Fruit fly (Drosophila melanogaster) whole organism, embryonic: ENCODE results near the gene CG15365.

ENCODE experiments used
- Antp ChIP-seq: fragments of 200-800 bp; sonication (Bioruptor generic); optimal IDR thresholded peaks from 3 replicates; lab custom pipeline; 2016; ENCODE audit warnings: missing biosample characterization, missing genetic modification characterization
- Blimp-1 ChIP-seq: fragments of 200-800 bp; sonication (Bioruptor generic); optimal IDR thresholded peaks from 3 replicates; lab custom pipeline; 2018; ENCODE audit warnings: missing biosample characterization, missing genetic modification characterization, mild to moderate bottlenecking, moderate library complexity, missing genetic modification reagents
- CG10366 ChIP-seq: fragments of 200-800 bp; sonication (Bioruptor generic); IDR thresholded peaks from 2 replicates; pipeline ENCODE4 v1.3.6; 2022; ENCODE audit warnings: missing biosample characterization, missing genetic modification characterization
- CG11695 ChIP-seq: fragments of 200-800 bp; sonication (Bioruptor generic); IDR thresholded peaks from 3 replicates; pipeline ENCODE4 v1.3.6; 2022; ENCODE audit warnings: missing biosample characterization, missing genetic modification characterization
- CG12104 ChIP-seq: fragments of 200-800 bp; sonication (Bioruptor generic); optimal IDR thresholded peaks from 3 replicates; lab custom pipeline; 2016; ENCODE audit warnings: missing biosample characterization, missing genetic modification characterization
- CG16779 ChIP-seq: fragments of 200-800 bp; sonication (Bioruptor generic); IDR thresholded peaks from 2 replicates; pipeline ENCODE4 v1.3.6; 2022; ENCODE audit warnings: missing biosample characterization, missing genetic modification characterization
- CG16813 ChIP-seq: fragments of 200-800 bp; sonication (Bioruptor generic); IDR thresholded peaks from 3 replicates; pipeline ENCODE4 v1.3.6; 2022; ENCODE audit warnings: missing biosample characterization, missing genetic modification characterization; ENCODE audit not compliant: partially characterized antibody
- CG16815 ChIP-seq: fragments of 200-800 bp; sonication (Bioruptor generic); optimal IDR thresholded peaks from 3 replicates; lab custom pipeline; 2017; ENCODE audit warnings: missing biosample characterization, mild to moderate bottlenecking, missing genetic modification characterization
- CG17359 ChIP-seq: fragments of 200-800 bp; sonication (Bioruptor generic); optimal IDR thresholded peaks from 3 replicates; lab custom pipeline; 2018; ENCODE audit warnings: missing biosample characterization, mild to moderate bottlenecking, missing genetic modification characterization, moderate library complexity
- CG17385 ChIP-seq: fragments of 200-800 bp; sonication (Bioruptor generic); optimal IDR thresholded peaks from 3 replicates; lab custom pipeline; 2018; ENCODE audit warnings: missing biosample characterization, mild to moderate bottlenecking, missing genetic modification characterization
- CG17829 ChIP-seq: fragments of 200-800 bp; optimal IDR thresholded peaks from 2 replicates; lab custom pipeline; 2019; ENCODE audit warnings: missing biosample characterization, mild to moderate bottlenecking, missing genetic modification characterization, moderate library complexity
- CG30020 ChIP-seq: fragments of 200-800 bp; optimal IDR thresholded peaks from 2 replicates; lab custom pipeline; 2019; ENCODE audit warnings: missing biosample characterization, mild to moderate bottlenecking, missing genetic modification characterization, moderate library complexity
- CG30403 ChIP-seq: fragments of 200-800 bp; sonication (Bioruptor generic); optimal IDR thresholded peaks from 3 replicates; lab custom pipeline; 2016; ENCODE audit warnings: missing biosample characterization, missing genetic modification characterization
- CG30431 ChIP-seq: fragments of 200-800 bp; sonication (Bioruptor generic); optimal IDR thresholded peaks from 2 replicates; lab custom pipeline; 2017; ENCODE audit warnings: missing biosample characterization, missing genetic modification characterization
- CG3065 ChIP-seq: fragments of 200-800 bp; sonication (Bioruptor generic); optimal IDR thresholded peaks from 2 replicates; lab custom pipeline; 2016; ENCODE audit warnings: missing biosample characterization, missing genetic modification characterization
- CG3163 ChIP-seq: fragments of 200-800 bp; sonication (Bioruptor generic); optimal IDR thresholded peaks from 3 replicates; lab custom pipeline; 2016; ENCODE audit warnings: missing biosample characterization, missing genetic modification characterization
- CG8765 ChIP-seq: fragments of 200-800 bp; sonication (Bioruptor generic); IDR thresholded peaks from 2 replicates; pipeline ENCODE4 v1.3.6; 2022; ENCODE audit warnings: missing biosample characterization, missing genetic modification characterization
- CG9609 ChIP-seq: fragments of 200-800 bp; sonication (Bioruptor generic); optimal IDR thresholded peaks from 3 replicates; lab custom pipeline; 2016; ENCODE audit warnings: missing biosample characterization, missing genetic modification characterization
- CG9727 ChIP-seq: fragments of 200-800 bp; sonication (Bioruptor generic); optimal IDR thresholded peaks from 3 replicates; lab custom pipeline; 2017; ENCODE audit warnings: missing biosample characterization, mild to moderate bottlenecking, missing genetic modification characterization
- Doc3 ChIP-seq: fragments of 200-800 bp; sonication (Bioruptor generic); IDR thresholded peaks from 3 replicates; pipeline ENCODE4 v1.3.6; 2022; ENCODE audit warnings: missing biosample characterization, missing genetic modification characterization; ENCODE audit not compliant: partially characterized antibody
- E2f1 ChIP-seq: fragments of 200-800 bp; sonication (Bioruptor generic); IDR thresholded peaks from 2 replicates; pipeline ENCODE4 v1.3.6; 2022; ENCODE audit warnings: missing biosample characterization, missing genetic modification characterization
- GATAe ChIP-seq: fragments of 200-800 bp; sonication (Bioruptor generic); conservative IDR thresholded peaks from 2 replicates; pipeline ENCODE4 v1.3.6; 2022; ENCODE audit warnings: missing biosample characterization, missing genetic modification characterization
- HLH54F ChIP-seq: fragments of 200-800 bp; sonication (Bioruptor generic); optimal IDR thresholded peaks from 3 replicates; lab custom pipeline; 2016; ENCODE audit warnings: missing biosample characterization, missing genetic modification characterization
- Hey ChIP-seq: fragments of 200-800 bp; sonication (Bioruptor generic); optimal IDR thresholded peaks from 3 replicates; lab custom pipeline; 2018; ENCODE audit warnings: missing biosample characterization, mild to moderate bottlenecking, missing genetic modification characterization
- HmgZ ChIP-seq: fragments of 200-800 bp; sonication (Bioruptor generic); optimal IDR thresholded peaks from 2 replicates; lab custom pipeline; 2018; ENCODE audit warnings: missing biosample characterization, mild to moderate bottlenecking, missing genetic modification characterization
- Mes4 ChIP-seq: fragments of 200-800 bp; sonication (Bioruptor generic); optimal IDR thresholded peaks from 2 replicates; lab custom pipeline; 2016; ENCODE audit warnings: missing biosample characterization, missing genetic modification characterization
- NFAT ChIP-seq: fragments of 200-800 bp; sonication (Bioruptor generic); IDR thresholded peaks from 2 replicates; pipeline ENCODE4 v1.3.6; 2022; ENCODE audit warnings: missing biosample characterization, missing genetic modification characterization
- Scr ChIP-seq: fragments of 200-800 bp; sonication (Bioruptor generic); IDR thresholded peaks from 2 replicates; pipeline ENCODE4 v1.3.6; 2022; ENCODE audit warnings: missing biosample characterization, missing genetic modification characterization; ENCODE audit not compliant: partially characterized antibody
- Usf ChIP-seq: fragments of 200-800 bp; sonication (Bioruptor generic); optimal IDR thresholded peaks from 2 replicates; lab custom pipeline; 2017; ENCODE audit warnings: missing genotype, missing biosample characterization, missing genetic modification characterization
- ab ChIP-seq: fragments of 200-800 bp; sonication (Bioruptor generic); optimal IDR thresholded peaks from 2 replicates; lab custom pipeline; 2016; ENCODE audit warnings: missing biosample characterization, missing genetic modification characterization
- ato ChIP-seq: fragments of 200-800 bp; sonication (Bioruptor generic); IDR thresholded peaks from 2 replicates; pipeline ENCODE4 v1.3.6; 2022; ENCODE audit warnings: missing biosample characterization, missing genetic modification characterization; ENCODE audit not compliant: partially characterized antibody
- chinmo ChIP-seq: fragments of 200-800 bp; sonication (Bioruptor generic); IDR thresholded peaks from 4 replicates; pipeline ENCODE4 v1.3.6; 2022; ENCODE audit warnings: missing biosample characterization, missing genetic modification characterization; ENCODE audit not compliant: partially characterized antibody
- ci ChIP-seq: fragments of 200-800 bp; sonication (Bioruptor generic); IDR thresholded peaks from 3 replicates; pipeline ENCODE4 v1.3.6; 2022; ENCODE audit warnings: missing biosample characterization, missing genetic modification characterization
- dan ChIP-seq: fragments of 200-800 bp; sonication (Bioruptor generic); IDR thresholded peaks from 2 replicates; pipeline ENCODE4 v1.3.6; 2022; ENCODE audit warnings: missing biosample characterization, missing genetic modification characterization
- dati ChIP-seq: fragments of 200-800 bp; sonication (Bioruptor generic); IDR thresholded peaks from 2 replicates; pipeline ENCODE4 v1.3.6; 2022; ENCODE audit warnings: missing biosample characterization, missing genetic modification characterization
- ewg ChIP-seq: fragments of 200-800 bp; sonication (Bioruptor generic); optimal IDR thresholded peaks from 3 replicates; lab custom pipeline; 2017; ENCODE audit warnings: mild to moderate bottlenecking, missing biosample characterization, missing genetic modification reagents, missing genetic modification characterization
- gcm2 ChIP-seq: fragments of 200-800 bp; sonication (Bioruptor generic); optimal IDR thresholded peaks from 2 replicates; lab custom pipeline; 2016; ENCODE audit warnings: missing biosample characterization, missing genetic modification characterization
- gfzf ChIP-seq: fragments of 200-800 bp; sonication (Bioruptor generic); optimal IDR thresholded peaks from 2 replicates; lab custom pipeline; 2016; ENCODE audit warnings: missing biosample characterization, mild to moderate bottlenecking, missing genetic modification characterization, moderate library complexity
- grn ChIP-seq: fragments of 200-800 bp; sonication (Bioruptor generic); optimal IDR thresholded peaks from 3 replicates; lab custom pipeline; 2017; ENCODE audit warnings: missing biosample characterization, missing genetic modification characterization
- hb ChIP-seq: fragments of 200-800 bp; sonication (Bioruptor generic); IDR thresholded peaks from 3 replicates; pipeline ENCODE4 v1.3.6; 2022; ENCODE audit warnings: missing biosample characterization, missing genetic modification characterization; ENCODE audit not compliant: partially characterized antibody
- insv ChIP-seq, 2 experiments: fragments of 200-800 bp; sonication (Bioruptor generic); optimal IDR thresholded peaks; 3 replicates each; lab custom pipeline; 2016 to 2018; ENCODE audit warnings: missing biosample characterization in 2 of 2, missing genetic modification characterization in 2 of 2
- klu ChIP-seq: fragments of 200-800 bp; sonication (Bioruptor generic); IDR thresholded peaks from 2 replicates; pipeline ENCODE4 v1.3.6; 2022; ENCODE audit warnings: missing biosample characterization, missing genetic modification characterization
- maf-S ChIP-seq: fragments of 200-800 bp; sonication (Bioruptor generic); optimal IDR thresholded peaks from 2 replicates; lab custom pipeline; 2016; ENCODE audit warnings: missing biosample characterization, missing genetic modification characterization
- mirr ChIP-seq: fragments of 200-800 bp; sonication (Bioruptor generic); optimal IDR thresholded peaks from 3 replicates; lab custom pipeline; 2018; ENCODE audit warnings: missing biosample characterization, mild to moderate bottlenecking, missing genetic modification characterization
- pzg ChIP-seq: fragments of 200-800 bp; sonication (Bioruptor generic); optimal IDR thresholded peaks from 3 replicates; lab custom pipeline; 2018; ENCODE audit warnings: missing biosample characterization, mild to moderate bottlenecking, missing genetic modification characterization, moderate library complexity
- slbo ChIP-seq: fragments of 200-800 bp; sonication (Bioruptor generic); IDR thresholded peaks from 2 replicates; pipeline ENCODE4 v1.3.6; 2022; ENCODE audit warnings: missing biosample characterization, missing genetic modification characterization
- ssp ChIP-seq: fragments of 200-800 bp; sonication (Bioruptor generic); IDR thresholded peaks from 2 replicates; pipeline ENCODE4 v1.3.6; 2022; ENCODE audit warnings: missing biosample characterization, missing genetic modification characterization
- tin ChIP-seq: fragments of 200-800 bp; sonication (Bioruptor generic); optimal IDR thresholded peaks from 3 replicates; lab custom pipeline; 2016; ENCODE audit warnings: missing biosample characterization, missing genetic modification characterization
- wek ChIP-seq: fragments of 200-800 bp; sonication (Bioruptor generic); optimal IDR thresholded peaks from 3 replicates; lab custom pipeline; 2018; ENCODE audit warnings: missing biosample characterization, mild to moderate bottlenecking, missing genetic modification characterization, moderate library complexity

Gene CG15365

DNA sequence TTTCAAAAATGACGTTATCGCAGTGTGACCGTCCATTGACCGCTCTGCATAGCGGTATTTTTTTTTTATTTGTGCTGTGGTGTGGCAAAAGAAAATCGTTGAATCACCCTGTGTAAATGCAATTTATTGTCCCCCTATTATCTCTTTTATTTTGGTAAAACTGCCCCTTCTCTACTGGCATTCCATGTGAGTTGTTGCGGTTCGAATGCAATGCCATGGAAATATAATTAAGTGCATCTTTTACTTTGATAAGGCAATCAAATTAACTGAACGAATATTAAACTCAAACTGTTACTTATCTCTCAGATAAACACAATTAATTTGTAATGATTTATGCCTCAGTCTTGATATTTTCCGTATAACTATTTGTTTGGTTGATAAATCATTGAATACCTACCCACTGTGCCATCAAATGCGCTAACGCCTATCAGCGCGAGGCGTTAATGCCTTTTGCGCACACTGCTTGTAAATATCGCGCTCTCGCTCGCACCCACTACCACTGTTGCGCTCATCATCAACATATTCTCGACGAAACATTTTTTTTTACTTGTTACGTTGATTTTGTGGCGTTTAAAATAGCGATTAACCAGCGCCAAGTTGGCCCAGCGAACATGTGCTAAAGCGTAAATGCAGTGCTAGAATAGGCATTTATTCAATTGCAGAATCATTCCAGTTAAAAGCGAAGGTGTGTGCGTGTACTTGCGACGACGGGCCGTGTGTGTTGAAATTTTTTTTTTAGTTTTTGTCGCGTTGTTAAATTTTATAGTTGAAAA, 41.5 kb upstream of the CG15365 start (continued):
- TF ChIP-seq CG11695 (GFP tag; lab: Robert Waterston, UW) (peak; percentile 40; the same call in 1 of the 3 replicates), chinmo (GFP tag; lab: Robert Waterston, UW) (no peak), CG3163 (no peak), GATAe (no peak), NFAT (no peak), HmgZ (peak; percentile 36), CG17385 (GFP tag; lab: Kevin White, UChicago) (peak; percentile 36), ci (GFP tag; lab: Robert Waterston, UW) (0 out of 3 replicates have a peak, but pooled peaks have one; percentile 24), Hey (tag; lab: Kevin White, UChicago) (no peak), ab (no peak), CG30403 (GFP tag; lab: Kevin White, UChicago) (peak; percentile 72), E2f1 (GFP tag; lab: Robert Waterston, UW) (peak; percentile 20; the same call in 1 of the 2 replicates), pzg (GFP tag; lab: Kevin White, UChicago) (peak; percentile 52), ato (GFP tag; lab: Robert Waterston, UW) (no peak), maf-S (GFP tag; lab: Kevin White, UChicago) (peak; percentile 52), Antp (GFP tag; lab: Kevin White, UChicago) (peak; percentile 47), ewg (peak; percentile 40), insv (GFP tag; optimal IDR thresholded peaks at IDR 0.05; lab: Kevin White, UChicago) (no peak), Scr (GFP tag; lab: Robert Waterston, UW) (no peak), CG3065 (GFP tag; lab: Kevin White, UChicago) (no peak), Doc3 (GFP tag; lab: Robert Waterston, UW) (no peak), klu (GFP tag; lab: Robert Waterston, UW) (no peak), ssp (GFP tag; lab: Robert Waterston, UW) (peak; percentile 46; the same call in 1 of the 2 replicates), dati (no peak), CG12104 (GFP tag; lab: Kevin White, UChicago) (peak; percentile 61), grn (no peak), CG16779 (GFP tag; lab: Robert Waterston, UW) (no peak), CG9727 (GFP tag; lab: Kevin White, UChicago) (peak; percentile 72), hb (GFP tag; lab: Robert Waterston, UW) (no peak), CG30020 (peak; percentile 51), CG8765 (GFP tag; lab: Robert Waterston, UW) (no peak), Blimp-1 (peak; percentile 28), wek (GFP tag; lab: Kevin White, UChicago) (peak; percentile 38), CG17829 (tag; lab: Kevin White, UChicago) (peak; percentile 48), gfzf (GFP tag; lab: Kevin White, UChicago) (peak; percentile 91), CG17359 (peak; percentile 4), CG16813 (GFP tag; lab: Robert Waterston, UW) (0 out of 3 replicates have a peak, but pooled peaks have one; percentile 15), dan (GFP tag; lab: Robert Waterston, UW) (no peak), CG10366 (peak; percentile 43; the same call in 1 of the 2 replicates), Mes4 (no peak), CG16815 (GFP tag; lab: Kevin White, UChicago) (peak; percentile 43), CG9609 (GFP tag; lab: Kevin White, UChicago) (peak; percentile 45), mirr (GFP tag; lab: Kevin White, UChicago) (peak; percentile 3), gcm2 (peak; percentile 9), tin (GFP tag; lab: Kevin White, UChicago) (peak; percentile 60), Usf (GFP tag; lab: Kevin White, UChicago) (peak; percentile 41), HLH54F (GFP tag; lab: Kevin White, UChicago) (peak; percentile 55), slbo (peak; percentile 49), CG30431 (GFP tag; lab: Kevin White, UChicago) (peak; percentile 50)
